Fruit fly (Drosophila melanogaster) whole organism, adult: ENCODE results near the gene CG3513.

Experiments used
- CG11617 ChIP-seq: fragments of 200-800 bp; sonication (Bioruptor generic); optimal IDR thresholded peaks from 2 replicates; lab custom pipeline; 2017; ENCODE audit warnings: mild to moderate bottlenecking, missing biosample characterization, missing genetic modification reagents, missing genetic modification characterization
- CG14711 ChIP-seq: fragments of 200-800 bp; sonication (Bioruptor generic); optimal IDR thresholded peaks from 2 replicates; lab custom pipeline; 2018; ENCODE audit warnings: missing biosample characterization, mild to moderate bottlenecking, missing genetic modification characterization, moderate library complexity
- CG5204 ChIP-seq: fragments of 200-800 bp; sonication (Bioruptor generic); optimal IDR thresholded peaks from 2 replicates; lab custom pipeline; 2016; ENCODE audit warnings: missing biosample characterization, missing genetic modification characterization

DNA sequence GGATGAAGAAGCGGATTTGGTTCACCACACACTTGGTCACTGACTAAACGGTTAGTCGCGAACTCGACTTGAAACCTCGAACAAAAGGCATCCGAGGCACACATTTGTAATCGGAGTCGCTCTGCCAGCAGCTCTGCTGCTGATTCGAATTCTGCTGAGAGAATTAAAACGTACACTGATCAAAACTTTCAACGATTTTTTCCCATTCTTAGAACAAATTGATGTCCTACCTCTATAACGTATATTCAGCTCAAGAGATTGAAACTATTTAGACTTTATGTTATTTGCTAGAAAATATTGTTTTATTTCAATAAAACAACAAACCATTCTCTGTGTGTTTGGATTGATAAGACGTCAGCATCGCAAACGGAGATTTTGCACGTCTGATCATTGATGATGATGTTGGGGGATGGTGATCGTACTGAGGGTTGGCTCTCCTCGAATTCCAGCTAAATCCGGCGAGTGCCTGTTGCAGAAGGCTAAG is 12.5 kb upstream of the CG3513 start, which contains the start of gene CG31778:
- TF ChIP-seq CG5204 (GFP tag; lab: Kevin White, UChicago) (peak; percentile 50), CG11617 (GFP tag; lab: Kevin White, UChicago) (peak; percentile 24), CG14711 (tag; lab: Kevin White, UChicago) (peak; percentile 69)
